Worm (Caenorhabditis elegans): ENCODE measurements around the gene cyp-25A1.

DNA sequence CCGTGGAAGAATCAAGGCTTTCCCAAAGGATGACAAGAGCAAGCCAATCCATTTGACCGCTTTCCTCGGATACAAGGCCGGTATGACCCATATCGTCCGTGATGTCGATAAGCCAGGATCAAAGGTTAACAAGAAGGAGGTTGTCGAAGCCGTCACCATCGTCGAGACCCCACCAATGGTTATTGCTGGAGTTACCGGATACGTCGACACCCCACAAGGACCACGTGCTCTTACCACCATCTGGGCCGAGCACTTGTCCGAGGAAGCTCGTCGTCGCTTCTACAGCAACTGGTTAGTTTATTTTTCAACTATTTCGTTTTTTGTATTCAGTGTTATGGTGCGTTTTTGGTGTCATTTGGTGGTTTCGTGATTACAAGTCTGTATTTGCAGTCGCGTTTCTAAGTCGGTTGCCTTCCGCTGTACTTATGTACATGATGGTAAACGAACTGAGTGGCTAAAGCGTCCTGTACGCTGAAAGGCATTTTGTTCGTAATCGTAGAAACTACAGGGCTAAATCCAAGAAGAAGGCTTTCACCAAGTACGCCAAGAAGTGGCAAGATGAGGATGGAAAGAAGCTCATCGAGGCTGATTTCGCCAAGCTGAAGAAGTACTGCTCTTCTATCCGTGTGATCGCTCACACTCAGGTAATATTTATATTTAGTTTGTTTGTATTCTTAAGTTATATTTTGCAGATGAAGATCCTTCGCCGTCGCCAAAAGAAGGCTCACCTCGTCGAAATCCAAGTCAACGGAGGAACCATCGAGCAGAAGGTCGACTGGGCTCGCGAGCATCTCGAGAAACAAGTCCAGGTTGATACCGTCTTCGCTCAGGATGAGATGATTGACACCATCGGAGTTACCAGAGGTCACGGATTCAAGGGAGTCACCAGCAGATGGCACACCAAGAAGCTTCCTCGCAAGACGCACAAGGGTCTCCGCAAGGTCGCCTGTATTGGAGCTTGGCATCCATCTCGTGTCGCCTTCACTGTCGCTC, 35.8 kb downstream of the cyp-25A1 start:
- TF ChIP-seq dao-5 (tag; optimal IDR thresholded peaks at IDR 0.05) (no peak), him-1 (tag; optimal IDR thresholded peaks at IDR 0.05) (no peak), W03F9.2 (tag; optimal IDR thresholded peaks at IDR 0.05) (no peak)
